Fruit fly (Drosophila melanogaster) whole organism, prepupa: ENCODE measurements around the gene CG43093.

Source experiments
- Blimp-1 ChIP-seq: fragments of 200-800 bp; sonication (Bioruptor generic); optimal IDR thresholded peaks from 3 replicates; lab custom pipeline; 2017; ENCODE audit warnings: missing biosample characterization, missing genetic modification characterization, mild to moderate bottlenecking, moderate library complexity, missing genetic modification reagents
- CG10631 ChIP-seq: fragments of 200-800 bp; sonication (Bioruptor generic); optimal IDR thresholded peaks from 2 replicates; lab custom pipeline; 2016; ENCODE audit warnings: missing biosample characterization, missing genetic modification characterization
- CG11762 ChIP-seq: fragments of 200-800 bp; sonication (Bioruptor generic); optimal IDR thresholded peaks from 3 replicates; lab custom pipeline; 2016; ENCODE audit warnings: missing biosample characterization, missing genetic modification characterization; ENCODE audit not compliant: insufficient read depth
- CG1621 ChIP-seq: fragments of 200-800 bp; sonication (Bioruptor generic); optimal IDR thresholded peaks from 3 replicates; lab custom pipeline; 2018; ENCODE audit warnings: missing biosample characterization, mild to moderate bottlenecking, missing genetic modification characterization
- CG16779 ChIP-seq: fragments of 200-800 bp; sonication (Bioruptor generic); optimal IDR thresholded peaks from 3 replicates; lab custom pipeline; 2017; ENCODE audit warnings: missing biosample characterization, mild to moderate bottlenecking, missing genetic modification characterization
- CG3032 ChIP-seq: fragments of 200-800 bp; optimal IDR thresholded peaks from 2 replicates; lab custom pipeline; 2019; ENCODE audit warnings: missing biosample characterization, mild to moderate bottlenecking, missing genetic modification characterization, moderate library complexity
- CG31627 ChIP-seq: fragments of 200-800 bp; sonication (Bioruptor generic); optimal IDR thresholded peaks from 3 replicates; lab custom pipeline; 2016; ENCODE audit warnings: missing biosample characterization, missing genetic modification characterization
- CG32006 ChIP-seq: fragments of 200-800 bp; sonication (Bioruptor generic); optimal IDR thresholded peaks from 3 replicates; lab custom pipeline; 2017; ENCODE audit warnings: missing biosample characterization, mild to moderate bottlenecking, missing genetic modification characterization
- CG34406 ChIP-seq: fragments of 200-800 bp; sonication (Bioruptor generic); optimal IDR thresholded peaks from 3 replicates; lab custom pipeline; 2016; ENCODE audit warnings: missing biosample characterization, missing genetic modification characterization
- CG6808 ChIP-seq: fragments of 200-800 bp; sonication (Bioruptor generic); optimal IDR thresholded peaks from 3 replicates; lab custom pipeline; 2017; ENCODE audit warnings: missing biosample characterization, missing genetic modification characterization, mild to moderate bottlenecking, moderate library complexity, missing genetic modification reagents
- CG6854 ChIP-seq: fragments of 200-800 bp; sonication (Bioruptor generic); optimal IDR thresholded peaks from 2 replicates; lab custom pipeline; 2017; ENCODE audit warnings: missing biosample characterization, mild to moderate bottlenecking, missing genetic modification characterization
- CG7368 ChIP-seq: fragments of 200-800 bp; sonication (Bioruptor generic); optimal IDR thresholded peaks from 3 replicates; lab custom pipeline; 2016; ENCODE audit warnings: missing biosample characterization, missing genetic modification characterization
- CG8319 ChIP-seq: fragments of 200-800 bp; sonication (Bioruptor generic); optimal IDR thresholded peaks from 3 replicates; lab custom pipeline; 2016; ENCODE audit warnings: missing biosample characterization, missing genetic modification characterization
- CG9139 ChIP-seq: fragments of 200-800 bp; sonication (Bioruptor generic); optimal IDR thresholded peaks from 3 replicates; lab custom pipeline; 2017; ENCODE audit warnings: missing biosample characterization, mild to moderate bottlenecking, missing genetic modification characterization
- Eip75B ChIP-seq: fragments of 200-800 bp; sonication (Bioruptor generic); optimal IDR thresholded peaks from 3 replicates; lab custom pipeline; 2016; ENCODE audit warnings: missing biosample characterization, missing genetic modification characterization
- Eip78C ChIP-seq: fragments of 200-800 bp; sonication (Bioruptor generic); peaks from one replicate; lab custom pipeline; 2016; ENCODE audit warnings: missing biosample characterization, missing genetic modification characterization
- Eip93F ChIP-seq: fragments of 200-800 bp; sonication (Bioruptor generic); optimal IDR thresholded peaks from 2 replicates; lab custom pipeline; 2016; ENCODE audit warnings: missing biosample characterization, mild to moderate bottlenecking, missing genetic modification characterization
- Ets21C ChIP-seq: fragments of 200-800 bp; sonication (Bioruptor generic); optimal IDR thresholded peaks from 3 replicates; lab custom pipeline; 2016; ENCODE audit warnings: missing biosample characterization, missing genetic modification characterization
- Gug ChIP-seq: fragments of 200-800 bp; sonication (Bioruptor generic); IDR thresholded peaks from 2 replicates; pipeline ENCODE4 v1.3.6; 2022; ENCODE audit warnings: missing biosample characterization, missing genetic modification characterization
- Hr38 ChIP-seq: sonication (Bioruptor generic); optimal IDR thresholded peaks from 2 replicates; lab custom pipeline; 2016; ENCODE audit warnings: missing biosample characterization, missing genetic modification characterization
- Hr4 ChIP-seq: fragments of 200-800 bp; sonication (Bioruptor generic); optimal IDR thresholded peaks from 3 replicates; lab custom pipeline; 2016; ENCODE audit warnings: missing biosample characterization, missing genetic modification characterization
- Met ChIP-seq: fragments of 200-800 bp; sonication (Bioruptor generic); optimal IDR thresholded peaks from 3 replicates; lab custom pipeline; 2016; ENCODE audit warnings: missing biosample characterization, missing genetic modification characterization
- Sox102F ChIP-seq: fragments of 200-800 bp; sonication (Bioruptor generic); optimal IDR thresholded peaks from 2 replicates; lab custom pipeline; 2016; ENCODE audit warnings: missing biosample characterization, mild to moderate bottlenecking, missing genetic modification characterization
- Sox15 ChIP-seq: fragments of 200-800 bp; sonication (Bioruptor generic); optimal IDR thresholded peaks from 3 replicates; lab custom pipeline; 2016; ENCODE audit warnings: missing biosample characterization, missing genetic modification characterization
- achi ChIP-seq: fragments of 200-800 bp; sonication (Bioruptor generic); optimal IDR thresholded peaks from 3 replicates; lab custom pipeline; 2016; ENCODE audit warnings: missing biosample characterization, missing genetic modification characterization
- acj6 ChIP-seq: fragments of 200-800 bp; sonication (Bioruptor generic); optimal IDR thresholded peaks from 3 replicates; lab custom pipeline; 2016; ENCODE audit warnings: missing biosample characterization, missing genetic modification characterization
- cyc ChIP-seq: fragments of 200-800 bp; sonication (Bioruptor generic); optimal IDR thresholded peaks from 3 replicates; lab custom pipeline; 2016; ENCODE audit warnings: missing biosample characterization, missing genetic modification characterization
- dac ChIP-seq: fragments of 200-800 bp; sonication (Bioruptor generic); optimal IDR thresholded peaks from 2 replicates; lab custom pipeline; 2017; ENCODE audit warnings: missing biosample characterization, mild to moderate bottlenecking, missing genetic modification characterization
- dsx ChIP-seq: fragments of 200-800 bp; optimal IDR thresholded peaks from 3 replicates; lab custom pipeline; 2019; ENCODE audit warnings: missing biosample characterization, mild to moderate bottlenecking, missing genetic modification characterization, moderate library complexity; ENCODE audit not compliant: poor library complexity, severe bottlenecking
- eg ChIP-seq: fragments of 200-800 bp; sonication (Bioruptor generic); IDR thresholded peaks from 3 replicates; pipeline ENCODE4 v1.3.6; 2022; ENCODE audit warnings: missing biosample characterization, missing genetic modification characterization
- esn ChIP-seq: fragments of 200-800 bp; sonication (Bioruptor generic); optimal IDR thresholded peaks from 2 replicates; lab custom pipeline; 2016; ENCODE audit warnings: missing biosample characterization, mild to moderate bottlenecking, missing genetic modification characterization, moderate library complexity
- fd59A ChIP-seq: fragments of 200-800 bp; sonication (Bioruptor generic); optimal IDR thresholded peaks from 2 replicates; lab custom pipeline; 2017; ENCODE audit warnings: missing biosample characterization, mild to moderate bottlenecking, missing genetic modification characterization, missing genetic modification reagents
- fd85E ChIP-seq: fragments of 200-800 bp; sonication (Bioruptor generic); optimal IDR thresholded peaks from 3 replicates; lab custom pipeline; 2016; ENCODE audit warnings: missing biosample characterization, missing genetic modification characterization
- fkh ChIP-seq: fragments of 200-800 bp; sonication (Bioruptor generic); optimal IDR thresholded peaks from 3 replicates; lab custom pipeline; 2017; ENCODE audit warnings: missing biosample characterization, mild to moderate bottlenecking, missing genetic modification characterization, moderate library complexity
- lz ChIP-seq: fragments of 200-800 bp; sonication (Bioruptor generic); optimal IDR thresholded peaks from 3 replicates; lab custom pipeline; 2016; ENCODE audit warnings: missing biosample characterization, missing genetic modification characterization
- salr ChIP-seq, 2 experiments: fragments of 200-800 bp; sonication (Bioruptor generic); optimal IDR thresholded peaks; 3 replicates each; lab custom pipeline; 2016 to 2018; ENCODE audit warnings: missing biosample characterization in 2 of 2, missing genetic modification characterization in 2 of 2, mild to moderate bottlenecking in 1 of 2
- spab ChIP-seq: fragments of 200-800 bp; sonication (Bioruptor generic); optimal IDR thresholded peaks from 2 replicates; lab custom pipeline; 2017; ENCODE audit warnings: missing biosample characterization, mild to moderate bottlenecking, missing genetic modification characterization, missing genetic modification reagents
- svp ChIP-seq: fragments of 200-800 bp; sonication (Bioruptor generic); peaks from one replicate; lab custom pipeline; 2016; ENCODE audit warnings: missing biosample characterization, missing genetic modification characterization

The CG43093 gene

DNA sequence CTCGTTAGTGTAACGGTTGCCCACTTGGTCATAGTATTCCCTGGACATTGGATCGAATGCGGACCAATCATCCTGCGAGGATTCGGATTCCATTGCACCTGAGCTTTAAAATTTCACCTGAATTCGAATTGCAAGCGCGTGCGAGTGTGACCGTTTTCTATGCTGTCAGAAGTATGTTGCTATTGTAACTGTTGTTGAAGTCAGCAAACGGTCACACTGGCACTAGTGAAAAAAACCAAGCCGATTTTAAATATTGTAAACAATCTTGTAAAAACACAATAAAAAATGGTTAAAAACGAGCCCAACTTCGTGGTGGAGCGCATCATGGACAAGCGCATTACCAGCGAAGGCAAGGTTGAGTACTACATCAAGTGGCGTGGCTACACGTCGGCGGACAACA, 24.7 kb downstream of the CG43093 start, which contains the start of the genes vret and HP1c:
Gene vret (minus strand): TSS at position 150 of the 400 bp plus-strand sequence.
Gene HP1c (plus strand): TSS at position 189 of the 400 bp plus-strand sequence.
- TF ChIP-seq CG11762 (GFP tag; lab: Kevin White, UChicago) (no peak), Sox15 (GFP tag; lab: Kevin White, UChicago) (no peak), CG1621 (tag; lab: Kevin White, UChicago) (no peak), fkh (no peak), dac (GFP tag; lab: Kevin White, UChicago) (no peak), salr (GFP tag; optimal IDR thresholded peaks at IDR 0.05; lab: Kevin White, UChicago) (no peak), Blimp-1 (GFP tag; lab: Kevin White, UChicago) (no peak), Sox102F (no peak)

DNA sequence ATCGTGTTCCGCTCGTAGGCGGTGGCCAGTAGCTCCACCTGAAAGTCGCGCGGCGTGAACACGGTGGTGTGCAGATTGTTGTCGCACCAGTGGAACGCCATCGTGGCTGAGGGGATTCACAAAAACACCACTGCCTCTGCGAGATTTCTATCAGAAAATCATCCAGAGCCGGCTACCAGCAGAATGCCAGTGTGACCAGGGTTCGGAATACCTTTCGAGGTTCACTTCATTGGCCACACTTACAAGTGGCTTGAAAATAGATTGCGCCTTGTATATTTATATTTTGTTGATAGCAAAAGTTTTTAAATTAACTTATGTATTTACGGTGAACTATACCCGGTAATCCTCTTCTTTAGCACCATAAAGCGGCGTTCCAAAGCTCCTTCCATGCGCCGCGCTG, 29.2 kb downstream of the CG43093 start, which contains the start of the genes Dcr-1 and CG6985:
Gene Dcr-1 (minus strand): TSS at position 162 of the 400 bp plus-strand sequence.
Gene CG6985 (plus strand): TSS at position 221 of the 400 bp plus-strand sequence.
- TF ChIP-seq achi (GFP tag; lab: Kevin White, UChicago), result no peak
- TF ChIP-seq eg (GFP tag; lab: Robert Waterston, UW), result no peak
- no peak for TF ChIP-seq Eip75B (GFP tag; lab: Kevin White, UChicago)
- TF ChIP-seq Gug (GFP tag; lab: Robert Waterston, UW), result no peak
- TF ChIP-seq Hr4 (GFP tag; lab: Kevin White, UChicago), result no peak
- no peak for TF ChIP-seq fd85E
- no peak for TF ChIP-seq CG31627 (GFP tag; lab: Kevin White, UChicago)
- TF ChIP-seq CG6808 (GFP tag; lab: Kevin White, UChicago), result no peak
- TF ChIP-seq CG10631 (GFP tag; lab: Kevin White, UChicago), result no peak
- no peak for TF ChIP-seq Sox15 (GFP tag; lab: Kevin White, UChicago)
- TF ChIP-seq Hr38 (GFP tag; lab: Kevin White, UChicago), result no peak
- no peak for TF ChIP-seq CG32006 (GFP tag; lab: Kevin White, UChicago)
- TF ChIP-seq CG8319 (GFP tag; lab: Kevin White, UChicago), result no peak
- TF ChIP-seq fkh, result no peak
- TF ChIP-seq Ets21C (GFP tag; lab: Kevin White, UChicago), result no peak
- TF ChIP-seq CG1621 (tag; lab: Kevin White, UChicago), result no peak
- no peak for TF ChIP-seq CG3032 (tag; lab: Kevin White, UChicago)
- no peak for TF ChIP-seq cyc
- TF ChIP-seq dsx (GFP tag; lab: Kevin White, UChicago), result no peak
- TF ChIP-seq, all 60 proteins: peak for 0

dm6 chr3R:22733751-22734150, 36.4 kb downstream of the CG43093 start, which contains the start of gene Takl2:
Takl2 (minus strand) TSS chr3R:22733851.
- TF ChIP-seq Ets21C (GFP tag; lab: Kevin White, UChicago) (no peak), CG3032 (tag; lab: Kevin White, UChicago) (no peak), CG34406 (GFP tag; lab: Kevin White, UChicago) (no peak), fd59A (GFP tag; lab: Kevin White, UChicago) (no peak), CG6854 (GFP tag; lab: Kevin White, UChicago) (no peak), Met (GFP tag; lab: Kevin White, UChicago) (no peak), CG7368 (GFP tag; lab: Kevin White, UChicago) (no peak), eg (GFP tag; lab: Robert Waterston, UW) (no peak), CG31627 (GFP tag; lab: Kevin White, UChicago) (no peak), Eip93F (no peak), svp (GFP tag; lab: Kevin White, UChicago) (no peak), Eip75B (GFP tag; lab: Kevin White, UChicago) (no peak)

dm6 chr3R:22732995-22733394, 37.1 kb downstream of the CG43093 start:
- TF ChIP-seq spab (GFP tag; lab: Kevin White, UChicago), result no peak
- no peak for TF ChIP-seq CG7368 (GFP tag; lab: Kevin White, UChicago)
- no peak for TF ChIP-seq esn
- TF ChIP-seq acj6 (GFP tag; lab: Kevin White, UChicago), result no peak
- TF ChIP-seq Gug (GFP tag; lab: Robert Waterston, UW), result no peak
- TF ChIP-seq svp (GFP tag; lab: Kevin White, UChicago), result no peak
- TF ChIP-seq CG9139, result no peak
- no peak for TF ChIP-seq CG16779 (tag; lab: Kevin White, UChicago)
- TF ChIP-seq fkh, result no peak
- no peak for TF ChIP-seq lz (GFP tag; lab: Kevin White, UChicago)
- no peak for TF ChIP-seq Hr38 (GFP tag; lab: Kevin White, UChicago)
- TF ChIP-seq Eip78C (GFP tag; lab: Kevin White, UChicago), result no peak
